Worm (Caenorhabditis elegans) whole organism, L2 larva: ENCODE measurements around the gene F10C1.8.

Source experiments
- C34F6.9 ChIP-seq: fragments of 150-350 bp; optimal IDR thresholded peaks from 2 replicates; lab custom pipeline; 2014; ENCODE audit warnings: missing biosample characterization, missing genetic modification characterization
- F13H6.1 ChIP-seq: sonication (generic microtip); optimal IDR thresholded peaks from 2 replicates; lab custom pipeline; 2016; ENCODE audit warnings: missing genetic modification characterization, missing compliant biosample characterization
- R02D3.7 ChIP-seq: fragments of 150-350 bp; optimal IDR thresholded peaks from 2 replicates; lab custom pipeline; 2014; ENCODE audit warnings: missing biosample characterization, missing genetic modification characterization
- Y55F3AM.14 ChIP-seq: fragments of 200-800 bp; sonication (Bioruptor generic); optimal IDR thresholded peaks from 2 replicates; lab custom pipeline; 2018; ENCODE audit warnings: mild to moderate bottlenecking, missing genetic modification characterization, missing compliant biosample characterization
- ZK546.5 ChIP-seq: sonication (generic microtip); optimal IDR thresholded peaks from 2 replicates; lab custom pipeline; 2017; ENCODE audit warnings: missing biosample characterization, missing genetic modification characterization
- alr-1 ChIP-seq: fragments of 150-350 bp; optimal IDR thresholded peaks from 2 replicates; lab custom pipeline; 2014; ENCODE audit warnings: missing biosample characterization, missing genetic modification characterization
- aly-2 ChIP-seq: fragments of 150-350 bp; optimal IDR thresholded peaks from 2 replicates; lab custom pipeline; 2014; ENCODE audit warnings: missing biosample characterization, missing genetic modification characterization
- ama-1 ChIP-seq: fragments of 150-350 bp; optimal IDR thresholded peaks from 2 replicates; lab custom pipeline; 2018; ENCODE audit warnings: inconsistent platforms
- ceh-82 ChIP-seq: fragments of 150-350 bp; optimal IDR thresholded peaks from 2 replicates; lab custom pipeline; 2014; ENCODE audit warnings: missing biosample characterization, missing genetic modification characterization
- crh-2 ChIP-seq: sonication (generic microtip); optimal IDR thresholded peaks from 2 replicates; lab custom pipeline; 2017; ENCODE audit warnings: missing biosample characterization, missing genetic modification characterization
- dmd-4 ChIP-seq: sonication (generic microtip); optimal IDR thresholded peaks from 2 replicates; lab custom pipeline; 2017; ENCODE audit warnings: missing biosample characterization, missing genetic modification characterization
- egl-27 ChIP-seq: sonication (generic microtip); optimal IDR thresholded peaks from 3 replicates; lab custom pipeline; 2017; ENCODE audit warnings: missing biosample characterization, missing genetic modification reagents, missing genetic modification characterization
- elt-3 ChIP-seq: sonication (generic microtip); optimal IDR thresholded peaks from 2 replicates; lab custom pipeline; 2017; ENCODE audit warnings: missing biosample characterization, missing genetic modification characterization
- gmeb-1 ChIP-seq: fragments of 150-350 bp; optimal IDR thresholded peaks from 2 replicates; lab custom pipeline; 2014; ENCODE audit warnings: missing biosample characterization, missing genetic modification characterization
- lin-11 ChIP-seq: fragments of 150-350 bp; sonication (generic microtip); optimal IDR thresholded peaks from 2 replicates; lab custom pipeline; 2014; ENCODE audit warnings: missing biosample characterization, missing genetic modification characterization, inconsistent platforms, mixed read lengths
- lin-13 ChIP-seq: fragments of 150-350 bp; optimal IDR thresholded peaks from 2 replicates; lab custom pipeline; 2014; ENCODE audit warnings: missing biosample characterization, missing genetic modification reagents, missing genetic modification characterization
- lin-39 ChIP-seq: fragments of 150-350 bp; optimal IDR thresholded peaks from 2 replicates; lab custom pipeline; 2014; ENCODE audit warnings: missing biosample characterization, missing genetic modification reagents, missing genetic modification characterization
- lsy-2 ChIP-seq, 2 experiments: fragments of 150-350 bp in 1 of 2; sonication (generic microtip) in 1 of 2; optimal IDR thresholded peaks; 2 replicates each; lab custom pipeline; 2014 to 2017; ENCODE audit warnings: missing biosample characterization in 2 of 2, missing genetic modification characterization in 2 of 2
- mab-5 ChIP-seq: fragments of 150-350 bp; optimal IDR thresholded peaks from 2 replicates; lab custom pipeline; 2014; ENCODE audit warnings: missing biosample characterization, missing genetic modification characterization
- mbf-1 ChIP-seq: sonication (generic microtip); optimal IDR thresholded peaks from 2 replicates; lab custom pipeline; 2017; ENCODE audit warnings: missing biosample characterization, missing genetic modification characterization
- mdl-1 ChIP-seq, 2 experiments: fragments of 150-350 bp in 1 of 2; sonication (generic microtip) in 1 of 2; optimal IDR thresholded peaks; 2 replicates each; lab custom pipeline; 2017; ENCODE audit warnings: missing biosample characterization in 2 of 2, missing genetic modification characterization in 2 of 2
- nhr-10 ChIP-seq: sonication (generic microtip); optimal IDR thresholded peaks from 2 replicates; lab custom pipeline; 2017; ENCODE audit warnings: missing biosample characterization, missing genetic modification characterization
- nhr-12 ChIP-seq: fragments of 150-350 bp; optimal IDR thresholded peaks from 2 replicates; lab custom pipeline; 2014; ENCODE audit warnings: missing biosample characterization, missing genetic modification characterization
- nhr-129 ChIP-seq: fragments of 150-350 bp; optimal IDR thresholded peaks from 2 replicates; lab custom pipeline; 2014; ENCODE audit warnings: missing biosample characterization, missing genetic modification characterization
- nhr-21 ChIP-seq: fragments of 150-350 bp; optimal IDR thresholded peaks from 2 replicates; lab custom pipeline; 2014; ENCODE audit warnings: missing biosample characterization, missing genetic modification characterization
- nhr-23 ChIP-seq: fragments of 150-350 bp; optimal IDR thresholded peaks from 2 replicates; lab custom pipeline; 2014; ENCODE audit warnings: missing biosample characterization, missing genetic modification reagents, missing genetic modification characterization
- nhr-237 ChIP-seq: fragments of 150-350 bp; optimal IDR thresholded peaks from 2 replicates; lab custom pipeline; 2014; ENCODE audit warnings: missing biosample characterization, missing genetic modification characterization
- nhr-25 ChIP-seq: fragments of 150-350 bp; sonication (generic microtip); optimal IDR thresholded peaks from 3 replicates; lab custom pipeline; 2014; ENCODE audit warnings: missing biosample characterization, missing genetic modification characterization
- nhr-6 ChIP-seq: fragments of 150-350 bp; optimal IDR thresholded peaks from 2 replicates; lab custom pipeline; 2014; ENCODE audit warnings: missing biosample characterization, missing genetic modification characterization
- nhr-77 ChIP-seq: fragments of 150-350 bp; optimal IDR thresholded peaks from 2 replicates; lab custom pipeline; 2014; ENCODE audit warnings: missing biosample characterization, missing genetic modification characterization
- peb-1 ChIP-seq: fragments of 150-350 bp; optimal IDR thresholded peaks from 2 replicates; lab custom pipeline; 2014; ENCODE audit warnings: missing biosample characterization, missing genetic modification characterization
- sem-4 ChIP-seq: fragments of 150-350 bp; optimal IDR thresholded peaks from 2 replicates; lab custom pipeline; 2014; ENCODE audit warnings: missing biosample characterization, missing genetic modification reagents, missing genetic modification characterization
- skn-1 ChIP-seq: sonication (generic microtip); optimal IDR thresholded peaks from 2 replicates; lab custom pipeline; 2017; ENCODE audit warnings: missing biosample characterization, missing genetic modification characterization
- sma-3 ChIP-seq: sonication (generic microtip); optimal IDR thresholded peaks from 2 replicates; lab custom pipeline; 2016; ENCODE audit warnings: missing genetic modification reagents, missing genetic modification characterization, missing compliant biosample characterization
- sma-9 ChIP-seq, 2 experiments: fragments of 150-350 bp in 1 of 2; sonication (generic microtip) in 1 of 2; optimal IDR thresholded peaks; 2 replicates each; lab custom pipeline; 2014 to 2016; ENCODE audit warnings: missing genetic modification characterization in 2 of 2, mild to moderate bottlenecking in 1 of 2, missing biosample characterization in 1 of 2, missing compliant biosample characterization in 1 of 2, missing genetic modification reagents in 1 of 2, moderate library complexity in 1 of 2
- snpc-4 ChIP-seq: fragments of 150-350 bp; optimal IDR thresholded peaks from 2 replicates; lab custom pipeline; 2014; ENCODE audit warnings: missing biosample characterization, missing genetic modification characterization
- unc-39 ChIP-seq: fragments of 150-350 bp; optimal IDR thresholded peaks from 2 replicates; lab custom pipeline; 2014; ENCODE audit warnings: missing biosample characterization, missing genetic modification characterization
- unc-55 ChIP-seq: fragments of 150-350 bp; sonication (generic microtip); optimal IDR thresholded peaks from 3 replicates; lab custom pipeline; 2014; ENCODE audit warnings: missing biosample characterization, missing genetic modification reagents, missing genetic modification characterization
- unc-62 ChIP-seq: fragments of 150-350 bp; optimal IDR thresholded peaks from 2 replicates; lab custom pipeline; 2014; ENCODE audit warnings: missing biosample characterization, missing genetic modification reagents, missing genetic modification characterization
- zag-1 ChIP-seq: fragments of 150-350 bp; optimal IDR thresholded peaks from 2 replicates; lab custom pipeline; 2014; ENCODE audit warnings: missing biosample characterization, missing genetic modification characterization
- ztf-1 ChIP-seq: fragments of 200-800 bp; sonication (Bioruptor generic); conservative IDR thresholded peaks from 2 replicates; pipeline ENCODE4 v1.3.6; 2022; ENCODE audit warnings: missing genetic modification characterization, missing compliant biosample characterization

Gene F10C1.8

ce11 chrII:5715745-5716357, 38.4 kb upstream of the F10C1.8 start, which contains the start of the genes C18A3.10 and C18A3.3:
Gene C18A3.10 (minus strand): TSS chrII:5715845.
Gene C18A3.3 (plus strand): TSS chrII:5716307.
- TF ChIP-seq C34F6.9 (tag; lab: Kevin White, UChicago) (no peak), mbf-1 (no peak), crh-2 (tag; lab: Kevin White, UChicago) (no peak), ceh-82 (tag; lab: Kevin White, UChicago) (no peak), R02D3.7 (tag; lab: Kevin White, UChicago) (no peak), unc-62 (GFP tag; lab: Kevin White, UChicago) (no peak), skn-1 (tag; lab: Kevin White, UChicago) (no peak), nhr-12 (no peak), egl-27 (no peak), nhr-237 (tag; lab: Kevin White, UChicago) (no peak), sem-4 (tag; lab: Kevin White, UChicago) (no peak)

ce11 chrII:5717831-5718230, 36.4 kb upstream of the F10C1.8 start, which contains the start of gene zipt-3:
Gene zipt-3 (plus strand): TSS chrII:5718131.
- TF ChIP-seq nhr-23 (tag; lab: Kevin White, UChicago), result no peak
- TF ChIP-seq sem-4 (tag; lab: Kevin White, UChicago), result no peak
- TF ChIP-seq crh-2 (tag; lab: Kevin White, UChicago), result no peak
- no peak for TF ChIP-seq unc-39 (tag; lab: Kevin White, UChicago)
- no peak for TF ChIP-seq lin-39 (tag; lab: Kevin White, UChicago)
- no peak for TF ChIP-seq lin-11 (tag; lab: Kevin White, UChicago)
- TF ChIP-seq skn-1 (tag; lab: Kevin White, UChicago), result no peak
- TF ChIP-seq snpc-4 (tag; lab: Kevin White, UChicago), result no peak
- no peak for TF ChIP-seq sma-9 (GFP tag; optimal IDR thresholded peaks at IDR 0.05; lab: Kevin White, UChicago)
- TF ChIP-seq sma-9 (tag; optimal IDR thresholded peaks at IDR 0.05; lab: Kevin White, UChicago), result no peak
- no peak for TF ChIP-seq lin-13 (GFP tag; lab: Kevin White, UChicago)
- TF ChIP-seq alr-1 (tag; lab: Kevin White, UChicago), result no peak
- no peak for TF ChIP-seq ama-1
- TF ChIP-seq C34F6.9 (tag; lab: Kevin White, UChicago), result no peak

- no peak for TF ChIP-seq ama-1
- no peak for TF ChIP-seq lin-13 (GFP tag; lab: Kevin White, UChicago)
- no peak for TF ChIP-seq R02D3.7 (tag; lab: Kevin White, UChicago)
These were observed 34.4 kb upstream of the F10C1.8 start, which contains the start of gene damt-1 for ce11 chrII:5719848-5720247. Gene damt-1 (plus strand): TSS chrII:5720148.

- TF ChIP-seq gmeb-1 (no peak), nhr-21 (tag; lab: Kevin White, UChicago) (no peak), lsy-2 (tag; optimal IDR thresholded peaks at IDR 0.05; lab: Kevin White, UChicago) (peak; percentile 22 to 59), peb-1 (tag; lab: Kevin White, UChicago) (no peak), dmd-4 (tag; lab: Kevin White, UChicago) (no peak), sma-3 (no peak), Y55F3AM.14 (peak; percentile 54), lin-13 (GFP tag; lab: Kevin White, UChicago) (peak; percentile 38), unc-55 (peak; percentile 96), aly-2 (tag; lab: Kevin White, UChicago) (no peak), egl-27 (no peak), elt-3 (tag; lab: Kevin White, UChicago) (no peak), ceh-82 (tag; lab: Kevin White, UChicago) (peak; percentile 3), sma-9 (GFP tag; optimal IDR thresholded peaks at IDR 0.05; lab: Kevin White, UChicago) (peak; percentile 53), sma-9 (tag; optimal IDR thresholded peaks at IDR 0.05; lab: Kevin White, UChicago) (no peak), lin-39 (tag; lab: Kevin White, UChicago) (peak; percentile 20), snpc-4 (tag; lab: Kevin White, UChicago) (peak; percentile 64), ztf-1 (no peak), nhr-6 (tag; lab: Kevin White, UChicago) (peak; percentile 82), nhr-77 (tag; lab: Kevin White, UChicago) (no peak), unc-62 (GFP tag; lab: Kevin White, UChicago) (no peak), R02D3.7 (tag; lab: Kevin White, UChicago) (no peak), C34F6.9 (tag; lab: Kevin White, UChicago) (peak; percentile 88), mdl-1 (tag; optimal IDR thresholded peaks at IDR 0.05; lab: Kevin White, UChicago) (peak in 1 of 2 experiments; percentile 55), ama-1 (no peak), mbf-1 (no peak), nhr-10 (tag; lab: Kevin White, UChicago) (no peak), ZK546.5 (tag; lab: Kevin White, UChicago) (no peak), zag-1 (tag; lab: Kevin White, UChicago) (peak; percentile 91), sem-4 (tag; lab: Kevin White, UChicago) (peak; percentile 53), mab-5 (tag; lab: Kevin White, UChicago) (peak; percentile 49), nhr-25 (tag; lab: Kevin White, UChicago) (no peak), nhr-129 (tag; lab: Kevin White, UChicago) (peak; percentile 89), lin-11 (tag; lab: Kevin White, UChicago) (peak; percentile 89), crh-2 (tag; lab: Kevin White, UChicago) (peak; percentile 80), F13H6.1 (peak; percentile 52)
These were observed 29.2 kb upstream of the F10C1.8 start for ce11 chrII:5725094-5725493.
